Worm (Caenorhabditis elegans): Measurements from ENCODE around the gene R144.10.

Gene R144.10

ce11 chrIII:4998956-4999425 is 3.1 kb downstream of the R144.10 start, which contains the start of gene smcr-8 (continued):
- no peak for TF ChIP-seq B0336.3 (GFP tag; IDR thresholded peaks at IDR 0.05)
- no peak for TF ChIP-seq rpc-1 (optimal IDR thresholded peaks at IDR 0.05)
- no peak for TF ChIP-seq rpc-1 (tag; optimal IDR thresholded peaks at IDR 0.05)
- TF ChIP-seq let-526 (GFP tag; IDR thresholded peaks at IDR 0.05): peak; percentile 51; the same call in 1 of the 2 replicates
- 0 out of 2 replicates have a peak, but pooled peaks have one; percentile 11 for TF ChIP-seq lir-1 (GFP tag; conservative IDR thresholded peaks at IDR 0.05)
- TF ChIP-seq madf-6 (GFP tag; IDR thresholded peaks at IDR 0.05): peak; percentile 82
- peak; percentile 33 for TF ChIP-seq sptf-2 (GFP tag; optimal IDR thresholded peaks at IDR 0.05)
- 0 out of 2 replicates have a peak, but pooled peaks have one; percentile 14 for TF ChIP-seq B0019.2 (GFP tag; conservative IDR thresholded peaks at IDR 0.05)
- peak; percentile 55 for TF ChIP-seq F33H1.4 (GFP tag; IDR thresholded peaks at IDR 0.05)

DNA sequence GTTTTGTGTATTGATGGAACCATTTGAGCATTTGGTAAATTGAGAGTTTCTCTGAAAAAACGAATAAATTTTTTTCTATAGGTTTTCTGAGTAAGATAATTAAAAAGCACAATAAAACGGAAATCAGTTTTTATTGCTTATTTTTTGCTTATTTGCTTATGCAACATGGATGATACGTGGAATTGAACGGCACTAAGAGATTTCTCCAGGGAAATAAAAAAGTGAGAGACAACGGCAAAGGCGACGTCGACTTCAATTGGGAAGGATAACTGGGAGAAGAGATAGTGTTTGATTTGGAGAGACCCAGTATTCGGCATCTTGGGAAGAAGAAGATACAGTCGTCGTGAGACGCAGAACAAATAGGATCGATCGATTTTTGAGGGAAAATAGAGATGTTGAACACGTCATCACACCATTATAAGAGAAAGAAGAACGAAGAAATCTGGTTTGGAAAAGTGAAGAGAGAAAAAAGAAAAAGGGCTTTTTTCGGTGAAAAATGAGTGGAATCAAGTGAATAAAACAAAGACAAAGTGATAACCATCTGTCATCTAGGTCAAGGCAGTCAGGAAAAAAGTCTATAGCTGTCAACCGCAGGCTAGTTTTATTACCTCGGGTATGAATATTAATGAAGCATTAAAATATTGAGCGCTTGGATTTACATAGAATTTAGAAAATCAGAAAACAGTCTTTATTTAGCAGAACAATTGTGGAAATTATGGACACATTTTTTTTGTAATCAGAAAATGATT is 3.8 kb downstream of the R144.10 start, which contains the start of gene tmem-131:
TSS of gene tmem-131 (minus strand) at position 51 of the 749 bp plus-strand sequence.
- TF ChIP-seq lir-1 (GFP tag; conservative IDR thresholded peaks at IDR 0.05): no peak
- TF ChIP-seq aptf-2 (GFP tag; conservative IDR thresholded peaks at IDR 0.05): peak; percentile 82
- TF ChIP-seq madf-8 (GFP tag; conservative IDR thresholded peaks at IDR 0.05): no peak
- no peak for TF ChIP-seq nhr-27 (tag; optimal IDR thresholded peaks at IDR 0.05)
- peak; percentile 64 for TF ChIP-seq hmg-1.2 (GFP tag; IDR thresholded peaks at IDR 0.05)
- no peak for TF ChIP-seq Y56A3A.18 (GFP tag; IDR thresholded peaks at IDR 0.05)
- peak in 1 of 2 experiments; percentile 43 for TF ChIP-seq let-607 (tag; optimal IDR thresholded peaks at IDR 0.05)
- TF ChIP-seq F39B2.1 (GFP tag; IDR thresholded peaks at IDR 0.05): no peak
- TF ChIP-seq somi-1 (GFP tag; optimal IDR thresholded peaks at IDR 0.05): no peak

DNA sequence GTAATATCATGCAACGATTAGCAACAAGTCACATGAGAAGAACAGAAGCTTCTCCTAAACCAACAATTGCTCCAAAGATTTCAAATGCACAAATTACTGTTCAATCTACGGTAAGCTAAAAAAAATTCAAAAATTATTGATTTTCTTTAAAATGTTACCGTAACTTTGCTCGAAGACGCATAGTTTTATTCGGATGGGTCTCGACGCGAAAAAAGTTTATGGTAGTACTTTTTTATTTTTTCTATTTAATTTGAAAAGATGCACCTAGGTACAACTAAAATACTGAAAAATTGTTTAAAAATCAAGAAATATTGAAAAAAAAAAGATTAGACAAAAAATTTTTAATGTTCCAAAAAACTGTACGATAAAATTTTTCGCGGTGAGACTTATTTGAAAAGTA is 14.5 kb downstream of the R144.10 start:
- TF ChIP-seq nhr-27 (tag; optimal IDR thresholded peaks at IDR 0.05): no peak
- TF ChIP-seq lsl-1 (GFP tag; optimal IDR thresholded peaks at IDR 0.05): peak; percentile 92
- TF ChIP-seq madf-8 (GFP tag; conservative IDR thresholded peaks at IDR 0.05): peak; percentile 62
- peak; percentile 81 for TF ChIP-seq xnd-1 (tag; optimal IDR thresholded peaks at IDR 0.05)
- no peak for TF ChIP-seq egl-18 (GFP tag; IDR thresholded peaks at IDR 0.05)
- no peak for TF ChIP-seq bed-2 (GFP tag; IDR thresholded peaks at IDR 0.05)
- TF ChIP-seq F33H1.4 (GFP tag; IDR thresholded peaks at IDR 0.05): peak; percentile 85
- TF ChIP-seq madf-6 (GFP tag; IDR thresholded peaks at IDR 0.05): peak; percentile 84
- no peak for TF ChIP-seq athp-1 (tag; optimal IDR thresholded peaks at IDR 0.05)
- TF ChIP-seq lin-54 (GFP tag; optimal IDR thresholded peaks at IDR 0.05): peak; percentile 7

DNA sequence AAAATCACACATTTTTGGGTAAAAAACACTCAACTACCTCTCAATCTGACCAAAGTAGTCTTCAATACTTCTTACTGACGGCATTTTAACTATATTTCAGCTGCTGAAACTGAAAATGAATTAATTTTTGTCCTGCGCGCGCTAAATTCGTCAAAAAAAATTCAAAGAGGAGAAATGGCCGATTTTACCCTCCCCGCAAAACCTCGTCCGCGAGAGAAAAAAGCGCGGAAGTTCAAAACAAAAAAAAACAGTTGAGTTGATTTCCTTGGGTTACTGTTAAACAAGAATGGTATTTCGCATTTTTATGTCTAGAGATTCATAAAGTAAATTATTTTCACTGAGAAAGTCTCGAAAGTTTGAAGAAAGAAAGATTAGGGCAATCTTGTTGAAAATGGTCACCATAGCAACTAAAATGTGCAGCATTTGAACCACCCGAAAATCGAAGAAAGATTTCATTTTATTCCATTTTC is 15.3 kb downstream of the R144.10 start, which contains the start of the genes C27F2.10 and wdr-60:
TSS of gene C27F2.10 (minus strand) at position 109 of the 470 bp plus-strand sequence.
TSS of gene wdr-60 (plus strand) at position 420 of the 470 bp plus-strand sequence.
- TF ChIP-seq B0019.2 (GFP tag; conservative IDR thresholded peaks at IDR 0.05) (no peak), madf-6 (GFP tag; IDR thresholded peaks at IDR 0.05) (peak; percentile 63), madf-8 (GFP tag; conservative IDR thresholded peaks at IDR 0.05) (0 out of 2 replicates have a peak, but pooled peaks have one; percentile 5), K11D2.4 (GFP tag; IDR thresholded peaks at IDR 0.05) (no peak), C06A6.2 (GFP tag; conservative IDR thresholded peaks at IDR 0.05) (no peak), pbrm-1 (GFP tag; IDR thresholded peaks at IDR 0.05) (no peak), let-607 (tag; optimal IDR thresholded peaks at IDR 0.05) (no peak), ztf-25 (GFP tag; IDR thresholded peaks at IDR 0.05) (no peak), dpl-1 (GFP tag; optimal IDR thresholded peaks at IDR 0.05) (peak; percentile 58), ekl-4 (GFP tag; IDR thresholded peaks at IDR 0.05) (no peak), bed-2 (GFP tag; IDR thresholded peaks at IDR 0.05) (no peak), F33H1.4 (GFP tag; IDR thresholded peaks at IDR 0.05) (peak; percentile 37; the same call in 1 of the 2 replicates), madf-3 (GFP tag; IDR thresholded peaks at IDR 0.05) (no peak), tlf-1 (GFP tag; optimal IDR thresholded peaks at IDR 0.05) (no peak), Y53G8AR.9 (GFP tag; conservative IDR thresholded peaks at IDR 0.05) (no peak), dox-1 (GFP tag; IDR thresholded peaks at IDR 0.05) (0 out of 2 replicates have a peak, but pooled peaks have one; percentile 21), efl-1 (GFP tag; optimal IDR thresholded peaks at IDR 0.05) (peak; percentile 63), B0035.1 (tag; optimal IDR thresholded peaks at IDR 0.05) (no peak), T07F8.4 (tag; optimal IDR thresholded peaks at IDR 0.05) (no peak), lin-40 (tag; optimal IDR thresholded peaks at IDR 0.05) (no peak), hrde-1 (tag; optimal IDR thresholded peaks at IDR 0.05; ENCODE audit: borderline replicate concordance) (no peak), lin-26 (GFP tag; IDR thresholded peaks at IDR 0.05) (no peak), bed-1 (GFP tag; IDR thresholded peaks at IDR 0.05) (no peak), lin-54 (GFP tag; optimal IDR thresholded peaks at IDR 0.05) (peak; percentile 78)

Data from whole organism, young adult.